Worm (Caenorhabditis elegans): ENCODE results near the gene srd-43.

srd-43 gene

ce11 chrX:13257577-13257976, 48.1 kb downstream of the srd-43 start, which contains the start of gene K08H2.10:
K08H2.10 (plus strand) TSS chrX:13257806.
- TF ChIP-seq flt-1 (GFP tag; IDR thresholded peaks at IDR 0.05) (no peak), cog-1 (tag; optimal IDR thresholded peaks at IDR 0.05) (no peak), T22C8.4 (GFP tag; IDR thresholded peaks at IDR 0.05) (no peak), ztf-29 (GFP tag; IDR thresholded peaks at IDR 0.05) (no peak)

All from whole organism, midembryonic.